Fruit fly (Drosophila melanogaster): ENCODE measurements around the gene myd.

The myd gene

dm6 chr3R:19180263-19180893 is at the start of gene myd, which contains the start of gene CG5555:
Gene myd (plus strand): TSS chr3R:19180659.
Gene CG5555 (minus strand): TSS chr3R:19180538.
- TF ChIP-seq Eip93F (GFP tag; optimal IDR thresholded peaks at IDR 0.05): peak; percentile 16
- TF ChIP-seq CG10631 (GFP tag; optimal IDR thresholded peaks at IDR 0.05): no peak
- peak; percentile 33 for TF ChIP-seq CG1621 (tag; optimal IDR thresholded peaks at IDR 0.05)
- no peak for TF ChIP-seq CG11902 (GFP tag; optimal IDR thresholded peaks at IDR 0.05)
- peak; percentile 59 for TF ChIP-seq CG6163 (GFP tag; IDR thresholded peaks at IDR 0.05)
- no peak; the same call in 1 of the 3 replicates for TF ChIP-seq CG8119 (GFP tag; IDR thresholded peaks at IDR 0.05)
- TF ChIP-seq fd59A (GFP tag; optimal IDR thresholded peaks at IDR 0.05): peak; percentile 11
- TF ChIP-seq acj6 (GFP tag; optimal IDR thresholded peaks at IDR 0.05): peak; percentile 53
- no peak for TF ChIP-seq dac (GFP tag; optimal IDR thresholded peaks at IDR 0.05)
- TF ChIP-seq vri (GFP tag; optimal IDR thresholded peaks at IDR 0.05): peak; percentile 97
- peak; percentile 66 for TF ChIP-seq lz (GFP tag; optimal IDR thresholded peaks at IDR 0.05)
- peak; percentile 39 for TF ChIP-seq cyc (GFP tag; optimal IDR thresholded peaks at IDR 0.05)
- no peak for TF ChIP-seq CG6276 (GFP tag; optimal IDR thresholded peaks at IDR 0.05)
- TF ChIP-seq Eip78C (GFP tag): peak; percentile 88
- no peak; the same call in 1 of the 2 replicates for TF ChIP-seq CG11294 (GFP tag; IDR thresholded peaks at IDR 0.05)
- TF ChIP-seq CG6808 (GFP tag; optimal IDR thresholded peaks at IDR 0.05): no peak
- TF ChIP-seq pdm3 (GFP tag; optimal IDR thresholded peaks at IDR 0.05): peak; percentile 75
- TF ChIP-seq Smox (GFP tag; optimal IDR thresholded peaks at IDR 0.05): no peak
- TF ChIP-seq Eip75B (GFP tag; optimal IDR thresholded peaks at IDR 0.05): peak; percentile 68
- TF ChIP-seq Sox102F (GFP tag; optimal IDR thresholded peaks at IDR 0.05): peak; percentile 68
- TF ChIP-seq Gug (GFP tag; IDR thresholded peaks at IDR 0.05): no peak
- peak; percentile 23 for TF ChIP-seq dsx (GFP tag; optimal IDR thresholded peaks at IDR 0.05; ENCODE audit: poor library complexity, severe bottlenecking)
- peak; percentile 45 for TF ChIP-seq Ets21C (GFP tag; optimal IDR thresholded peaks at IDR 0.05)
- TF ChIP-seq Lpt (GFP tag; optimal IDR thresholded peaks at IDR 0.05): peak; percentile 17
- TF ChIP-seq CG31627 (GFP tag; optimal IDR thresholded peaks at IDR 0.05): peak; percentile 55
- TF ChIP-seq CG6854 (GFP tag; optimal IDR thresholded peaks at IDR 0.05): no peak
- peak; percentile 73 for TF ChIP-seq Hr4 (GFP tag; optimal IDR thresholded peaks at IDR 0.05)
- TF ChIP-seq ss (GFP tag; optimal IDR thresholded peaks at IDR 0.05): peak; percentile 29 to 54
- peak; percentile 74 for TF ChIP-seq esn (GFP tag; optimal IDR thresholded peaks at IDR 0.05)
- no peak for TF ChIP-seq spab (GFP tag; optimal IDR thresholded peaks at IDR 0.05)
- TF ChIP-seq CG15336 (GFP tag; IDR thresholded peaks at IDR 0.05): peak; percentile 74
- TF ChIP-seq CG11762 (GFP tag; optimal IDR thresholded peaks at IDR 0.05; ENCODE audit: insufficient read depth): no peak
- peak; percentile 48 for TF ChIP-seq CG3032 (tag; optimal IDR thresholded peaks at IDR 0.05)
- TF ChIP-seq fkh (GFP tag; optimal IDR thresholded peaks at IDR 0.05): peak; percentile 9
- TF ChIP-seq topi (GFP tag; optimal IDR thresholded peaks at IDR 0.05): peak; percentile 57
- TF ChIP-seq CG9139 (GFP tag; optimal IDR thresholded peaks at IDR 0.05): peak; percentile 28
- TF ChIP-seq CG32006 (GFP tag; optimal IDR thresholded peaks at IDR 0.05): no peak
- no peak for TF ChIP-seq CG8319 (GFP tag; optimal IDR thresholded peaks at IDR 0.05)
- peak; percentile 58 for TF ChIP-seq achi (GFP tag; optimal IDR thresholded peaks at IDR 0.05)
- TF ChIP-seq Sox15 (GFP tag; optimal IDR thresholded peaks at IDR 0.05): no peak
- peak; percentile 62 for TF ChIP-seq Met (GFP tag; optimal IDR thresholded peaks at IDR 0.05)
- TF ChIP-seq CG34406 (GFP tag; optimal IDR thresholded peaks at IDR 0.05): peak; percentile 70
- TF ChIP-seq CG10669 (GFP tag; optimal IDR thresholded peaks at IDR 0.05): no peak
- peak; percentile 89 for TF ChIP-seq Blimp-1 (GFP tag; optimal IDR thresholded peaks at IDR 0.05)
- peak; percentile 76 for TF ChIP-seq Sox14 (GFP tag; optimal IDR thresholded peaks at IDR 0.05)
- peak; percentile 51 for TF ChIP-seq CG6792 (GFP tag; optimal IDR thresholded peaks at IDR 0.05)
- peak; percentile 62 for TF ChIP-seq Hr39 (GFP tag; optimal IDR thresholded peaks at IDR 0.05)
- TF ChIP-seq OdsH (GFP tag; optimal IDR thresholded peaks at IDR 0.05): peak; percentile 70
- TF ChIP-seq eg (GFP tag; IDR thresholded peaks at IDR 0.05): no peak; the same call in none of the 3 replicates
- peak; percentile 2 for TF ChIP-seq CG4318 (GFP tag; optimal IDR thresholded peaks at IDR 0.05)
- peak; percentile 46 for TF ChIP-seq Ets96B (tag; optimal IDR thresholded peaks at IDR 0.05)
